Worm (Caenorhabditis elegans) whole organism, L1 larva: ENCODE results near the gene F26F12.4.

Experiments used
- C16A3.4 ChIP-seq: fragments of 150-350 bp; optimal IDR thresholded peaks from 2 replicates; lab custom pipeline; 2014; ENCODE audit warnings: missing biosample characterization, missing genetic modification characterization
- C34B4.2 ChIP-seq: sonication (generic microtip); optimal IDR thresholded peaks from 2 replicates; lab custom pipeline; 2017; ENCODE audit warnings: mild to moderate bottlenecking, missing genetic modification characterization, missing compliant biosample characterization
- F16B12.6 ChIP-seq: fragments of 150-350 bp; optimal IDR thresholded peaks from 2 replicates; lab custom pipeline; 2014; ENCODE audit warnings: missing biosample characterization, missing genetic modification characterization
- Y116A8C.19 ChIP-seq: sonication (generic microtip); optimal IDR thresholded peaks from 2 replicates; lab custom pipeline; 2016; ENCODE audit warnings: missing compliant biosample characterization, missing genetic modification characterization, borderline replicate concordance
- alr-1 ChIP-seq: fragments of 200-800 bp; sonication (Bioruptor generic); optimal IDR thresholded peaks from 2 replicates; lab custom pipeline; 2018; ENCODE audit warnings: borderline replicate concordance, mild to moderate bottlenecking, missing genetic modification characterization, missing compliant biosample characterization
- aly-2 ChIP-seq: fragments of 150-350 bp; optimal IDR thresholded peaks from 2 replicates; lab custom pipeline; 2014; ENCODE audit warnings: missing biosample characterization, missing genetic modification characterization
- blmp-1 ChIP-seq: fragments of 150-350 bp; optimal IDR thresholded peaks from 2 replicates; lab custom pipeline; 2014; ENCODE audit warnings: missing biosample characterization, missing genetic modification characterization
- dsc-1 ChIP-seq: sonication (generic microtip); optimal IDR thresholded peaks from 2 replicates; lab custom pipeline; 2016; ENCODE audit warnings: mild to moderate bottlenecking, missing genetic modification characterization, missing compliant biosample characterization
- efl-1 ChIP-seq, 4 experiments: fragments of 150-350 bp; optimal IDR thresholded peaks in 3 of 4; peaks in 1 of 4; 1 replicate in 1 of 4; 2 replicates in 3 of 4; lab custom pipeline; 2014; ENCODE audit warnings: missing biosample characterization in 2 of 4, missing genetic modification characterization in 2 of 4, missing genetic modification reagents in 2 of 4
- efl-3 ChIP-seq: fragments of 200-800 bp; sonication (Bioruptor generic); optimal IDR thresholded peaks from 2 replicates; lab custom pipeline; 2018; ENCODE audit warnings: mild to moderate bottlenecking, missing genetic modification characterization, missing compliant biosample characterization
- egl-27 ChIP-seq, 2 experiments: fragments of 150-350 bp in 1 of 2; sonication (generic microtip); optimal IDR thresholded peaks; 3 replicates each; lab custom pipeline; 2017 to 2018; ENCODE audit warnings: missing biosample characterization in 2 of 2, missing genetic modification characterization in 2 of 2, missing genetic modification reagents in 2 of 2
- elt-2 ChIP-seq: sonication (generic microtip); optimal IDR thresholded peaks from 2 replicates; lab custom pipeline; 2016; ENCODE audit warnings: missing genetic modification characterization, mild to moderate bottlenecking, inconsistent platforms, missing compliant biosample characterization, missing genetic modification reagents
- elt-3 ChIP-seq, 6 experiments: fragments of 150-350 bp in 1 of 6; sonication (generic microtip); optimal IDR thresholded peaks; 2 replicates each; lab custom pipeline; 2017 to 2018; ENCODE audit warnings: missing biosample characterization in 6 of 6, missing genetic modification characterization in 6 of 6, inconsistent platforms in 1 of 6
- ets-5 ChIP-seq: fragments of 200-800 bp; sonication (Bioruptor generic); IDR thresholded peaks from 2 replicates; pipeline ENCODE4 v1.3.6; 2022; ENCODE audit warnings: missing genetic modification characterization, missing compliant biosample characterization
- fkh-8 ChIP-seq: sonication (generic microtip); optimal IDR thresholded peaks from 2 replicates; lab custom pipeline; 2016; ENCODE audit warnings: mild to moderate bottlenecking, missing genetic modification characterization, missing compliant biosample characterization
- fos-1 ChIP-seq: fragments of 150-350 bp; optimal IDR thresholded peaks from 2 replicates; lab custom pipeline; 2014; ENCODE audit warnings: missing biosample characterization, missing genetic modification characterization
- hlh-4 ChIP-seq: sonication (generic microtip); optimal IDR thresholded peaks from 2 replicates; lab custom pipeline; 2016; ENCODE audit warnings: mild to moderate bottlenecking, missing genetic modification characterization, missing compliant biosample characterization
- hpl-2 ChIP-seq: fragments of 150-350 bp; optimal IDR thresholded peaks from 2 replicates; lab custom pipeline; 2014; ENCODE audit warnings: missing biosample characterization, missing genetic modification reagents, missing genetic modification characterization
- jun-1 ChIP-seq: fragments of 150-350 bp; optimal IDR thresholded peaks from 2 replicates; lab custom pipeline; 2014; ENCODE audit warnings: missing biosample characterization, missing genetic modification reagents, missing genetic modification characterization
- lin-13 ChIP-seq: fragments of 150-350 bp; optimal IDR thresholded peaks from 2 replicates; lab custom pipeline; 2014; ENCODE audit warnings: missing biosample characterization, missing genetic modification reagents, missing genetic modification characterization
- lin-14 ChIP-seq: fragments of 200-800 bp; sonication (Bioruptor generic); optimal IDR thresholded peaks from 2 replicates; lab custom pipeline; 2018; ENCODE audit warnings: mild to moderate bottlenecking, missing genetic modification characterization, moderate library complexity, missing compliant biosample characterization
- lin-15B ChIP-seq: fragments of 150-350 bp; sonication (generic microtip); optimal IDR thresholded peaks from 3 replicates; lab custom pipeline; 2014; ENCODE audit warnings: missing biosample characterization, missing genetic modification characterization
- lin-35 ChIP-seq, 2 experiments: fragments of 150-350 bp; optimal IDR thresholded peaks; 2 replicates each; lab custom pipeline; 2014; ENCODE audit warnings: missing biosample characterization in 2 of 2, missing genetic modification characterization in 2 of 2, missing genetic modification reagents in 2 of 2
- lir-3 ChIP-seq: sonication (generic microtip); optimal IDR thresholded peaks from 2 replicates; lab custom pipeline; 2016; ENCODE audit warnings: mild to moderate bottlenecking, missing genetic modification characterization, moderate library complexity, missing compliant biosample characterization; ENCODE audit not compliant: poor library complexity
- lsy-2 ChIP-seq, 2 experiments: fragments of 150-350 bp; optimal IDR thresholded peaks; 2 replicates each; lab custom pipeline; 2014; ENCODE audit warnings: missing biosample characterization in 2 of 2, missing genetic modification characterization in 2 of 2
- mab-9 ChIP-seq: fragments of 200-800 bp; sonication (Bioruptor generic); IDR thresholded peaks from 2 replicates; pipeline ENCODE4 v1.3.6; 2022; ENCODE audit warnings: missing genetic modification reagents, missing genetic modification characterization, missing compliant biosample characterization
- mef-2 ChIP-seq: fragments of 150-350 bp; optimal IDR thresholded peaks from 2 replicates; lab custom pipeline; 2014; ENCODE audit warnings: missing biosample characterization, missing genetic modification characterization
- mep-1 ChIP-seq: fragments of 150-350 bp; optimal IDR thresholded peaks from 2 replicates; lab custom pipeline; 2014; ENCODE audit warnings: missing biosample characterization, missing genetic modification characterization
- nhr-11 ChIP-seq: fragments of 150-350 bp; optimal IDR thresholded peaks from 2 replicates; lab custom pipeline; 2014; ENCODE audit warnings: missing biosample characterization, missing genetic modification characterization
- nhr-12 ChIP-seq: sonication (generic microtip); optimal IDR thresholded peaks from 2 replicates; lab custom pipeline; 2017; ENCODE audit warnings: missing biosample characterization, missing genetic modification characterization
- nhr-19 ChIP-seq: fragments of 200-800 bp; sonication (Bioruptor generic); conservative IDR thresholded peaks from 2 replicates; pipeline ENCODE4 v1.3.6; 2022; ENCODE audit warnings: missing genetic modification characterization, missing compliant biosample characterization
- nhr-20 ChIP-seq: sonication (generic microtip); optimal IDR thresholded peaks from 2 replicates; lab custom pipeline; 2016; ENCODE audit warnings: mild to moderate bottlenecking, missing genetic modification characterization, missing compliant biosample characterization
- nhr-237 ChIP-seq: fragments of 150-350 bp; optimal IDR thresholded peaks from 2 replicates; lab custom pipeline; 2014; ENCODE audit warnings: missing biosample characterization, missing genetic modification characterization
- nhr-28 ChIP-seq: fragments of 150-350 bp; optimal IDR thresholded peaks from 2 replicates; lab custom pipeline; 2014; ENCODE audit warnings: missing biosample characterization, missing genetic modification characterization
- nhr-47 ChIP-seq: sonication (generic microtip); optimal IDR thresholded peaks from 2 replicates; lab custom pipeline; 2016; ENCODE audit warnings: mild to moderate bottlenecking, missing genetic modification characterization, moderate library complexity, missing compliant biosample characterization
- nhr-84 ChIP-seq: sonication (generic microtip); optimal IDR thresholded peaks from 2 replicates; lab custom pipeline; 2017; ENCODE audit warnings: missing biosample characterization, missing genetic modification characterization
- nhr-85 ChIP-seq: sonication (generic microtip); peaks from one replicate; lab custom pipeline; 2016; ENCODE audit warnings: missing genetic modification characterization, inconsistent platforms, missing compliant biosample characterization
- nhr-90 ChIP-seq: sonication (generic microtip); optimal IDR thresholded peaks from 2 replicates; lab custom pipeline; 2016; ENCODE audit warnings: mild to moderate bottlenecking, missing genetic modification characterization, missing compliant biosample characterization; ENCODE audit not compliant: poor library complexity
- pag-3 ChIP-seq: sonication (generic microtip); optimal IDR thresholded peaks from 2 replicates; lab custom pipeline; 2017; ENCODE audit warnings: missing genetic modification characterization, mild to moderate bottlenecking, missing compliant biosample characterization, antibody characterized with exemption, borderline replicate concordance; ENCODE audit not compliant: insufficient read depth
- pax-3 ChIP-seq: fragments of 200-800 bp; sonication (Bioruptor generic); optimal IDR thresholded peaks from 2 replicates; lab custom pipeline; 2018; ENCODE audit warnings: mild to moderate bottlenecking, missing genetic modification characterization, moderate library complexity, missing compliant biosample characterization
- pqm-1 ChIP-seq: sonication (generic microtip); optimal IDR thresholded peaks from 3 replicates; lab custom pipeline; 2017; ENCODE audit warnings: missing biosample characterization, missing genetic modification characterization
- rnt-1 ChIP-seq: sonication (generic microtip); optimal IDR thresholded peaks from 2 replicates; lab custom pipeline; 2016; ENCODE audit warnings: mild to moderate bottlenecking, missing genetic modification characterization, moderate library complexity, missing compliant biosample characterization
- snu-23 ChIP-seq: sonication (generic microtip); optimal IDR thresholded peaks from 2 replicates; lab custom pipeline; 2016; ENCODE audit warnings: missing genetic modification characterization, missing compliant biosample characterization
- sox-4 ChIP-seq: sonication (generic microtip); optimal IDR thresholded peaks from 2 replicates; lab custom pipeline; 2016; ENCODE audit warnings: missing genetic modification characterization, missing compliant biosample characterization
- sptf-1 ChIP-seq: fragments of 150-350 bp; optimal IDR thresholded peaks from 2 replicates; lab custom pipeline; 2014; ENCODE audit warnings: missing biosample characterization, missing genetic modification characterization
- swsn-7 ChIP-seq: sonication (generic microtip); optimal IDR thresholded peaks from 2 replicates; lab custom pipeline; 2016; ENCODE audit warnings: missing genetic modification characterization, missing compliant biosample characterization
- tbx-2 ChIP-seq: sonication (generic microtip); optimal IDR thresholded peaks from 2 replicates; lab custom pipeline; 2016; ENCODE audit warnings: missing genetic modification characterization, missing compliant biosample characterization
- unc-86 ChIP-seq: sonication (generic microtip); optimal IDR thresholded peaks from 2 replicates; lab custom pipeline; 2016; ENCODE audit warnings: missing genetic modification characterization, missing compliant biosample characterization
- unc-98 ChIP-seq: fragments of 200-800 bp; sonication (Bioruptor generic); IDR thresholded peaks from 2 replicates; pipeline ENCODE4 v1.3.6; 2022; ENCODE audit warnings: missing genetic modification characterization, missing compliant biosample characterization
- zag-1 ChIP-seq: fragments of 150-350 bp; optimal IDR thresholded peaks from 2 replicates; lab custom pipeline; 2014; ENCODE audit warnings: missing biosample characterization, missing genetic modification characterization

The F26F12.4 gene

DNA sequence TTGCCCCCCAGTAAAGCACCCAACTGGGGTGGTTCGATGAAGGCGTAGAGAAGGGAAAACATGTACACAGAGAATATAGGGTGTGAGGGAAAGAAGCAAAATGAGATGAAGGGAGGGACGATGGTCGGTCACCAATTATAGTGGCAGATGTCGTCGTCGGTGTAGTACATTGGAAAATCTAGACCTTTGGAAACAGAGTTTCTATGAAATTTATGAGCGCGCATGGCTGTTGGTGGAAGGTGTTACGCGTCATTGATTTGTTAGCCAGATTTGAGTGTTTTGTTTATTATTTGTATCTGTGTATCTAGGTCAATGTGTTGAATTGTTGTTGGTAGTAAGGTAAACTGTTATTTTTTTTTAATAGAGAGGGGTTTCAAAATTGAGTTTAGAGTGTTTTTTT is 22.4 kb downstream of the F26F12.4 start:
- TF ChIP-seq nhr-19 (GFP tag; lab: Robert Waterston, UW) (no peak), zag-1 (tag; lab: Kevin White, UChicago) (no peak), nhr-237 (no peak), ets-5 (no peak), F16B12.6 (no peak), lin-14 (GFP tag; lab: Kevin White, UChicago) (peak; percentile 39), pqm-1 (no peak), Y116A8C.19 (no peak), fkh-8 (tag; lab: Kevin White, UChicago) (no peak), elt-3 (tag; optimal IDR thresholded peaks at IDR 0.05; lab: Kevin White, UChicago) (no peak), pax-3 (tag; lab: Kevin White, UChicago) (no peak), hpl-2 (GFP tag; lab: Kevin White, UChicago) (no peak), alr-1 (tag; lab: Kevin White, UChicago) (no peak), aly-2 (no peak), blmp-1 (tag; lab: Kevin White, UChicago) (peak; percentile 28), snu-23 (GFP tag; lab: Kevin White, UChicago) (peak; percentile 20), egl-27 (tag; optimal IDR thresholded peaks at IDR 0.05; lab: Kevin White, UChicago) (no peak), unc-98 (GFP tag; lab: Robert Waterston, UW) (no peak), nhr-20 (tag; lab: Kevin White, UChicago) (no peak), unc-86 (tag; lab: Kevin White, UChicago) (no peak), nhr-12 (no peak), jun-1 (no peak), fos-1 (tag; lab: Kevin White, UChicago) (no peak), lin-13 (GFP tag; lab: Kevin White, UChicago) (no peak), tbx-2 (tag; lab: Kevin White, UChicago) (no peak), efl-3 (GFP tag; lab: Kevin White, UChicago) (no peak), lsy-2 (tag; optimal IDR thresholded peaks at IDR 0.05; lab: Kevin White, UChicago) (no peak), nhr-84 (tag; lab: Kevin White, UChicago) (no peak), mep-1 (tag; lab: Kevin White, UChicago) (no peak), C34B4.2 (tag; lab: Kevin White, UChicago) (no peak), lin-35 (GFP tag; optimal IDR thresholded peaks at IDR 0.05; lab: Kevin White, UChicago) (peak in 1 of 2 experiments; percentile 3), sox-4 (tag; lab: Kevin White, UChicago) (no peak), hlh-4 (tag; lab: Kevin White, UChicago) (no peak), elt-2 (tag; lab: Kevin White, UChicago) (no peak), sptf-1 (no peak), pag-3 (tag; lab: Kevin White, UChicago) (no peak), swsn-7 (tag; lab: Kevin White, UChicago) (no peak), lin-15B (tag; lab: Kevin White, UChicago) (no peak), efl-1 (optimal IDR thresholded peaks at IDR 0.05; lab: Kevin White, UChicago) (no peak), efl-1 (GFP tag; optimal IDR thresholded peaks at IDR 0.05 in 1 of 2; lab: Kevin White, UChicago) (peak in 1 of 2 experiments; percentile 84), lir-3 (tag; lab: Kevin White, UChicago) (no peak), nhr-85 (tag; lab: Kevin White, UChicago) (peak; percentile 61), nhr-90 (tag; lab: Kevin White, UChicago) (no peak), rnt-1 (tag; lab: Kevin White, UChicago) (no peak), nhr-11 (tag; lab: Kevin White, UChicago) (no peak), dsc-1 (tag; lab: Kevin White, UChicago) (no peak), C16A3.4 (tag; lab: Kevin White, UChicago) (no peak), nhr-28 (tag; lab: Kevin White, UChicago) (no peak), nhr-47 (tag; lab: Kevin White, UChicago) (no peak), mef-2 (tag; lab: Kevin White, UChicago) (no peak), mab-9 (GFP tag; lab: Robert Waterston, UW) (no peak)
